Worm (Caenorhabditis elegans) whole organism, L1 larva: Measurements from ENCODE around the gene T23B12.6.

ENCODE experiments used
- fkh-10 ChIP-seq: sonication (generic microtip); optimal IDR thresholded peaks from 2 replicates; lab custom pipeline; 2017; ENCODE audit warnings: missing biosample characterization, missing genetic modification reagents, missing genetic modification characterization
- hpl-2 ChIP-seq: fragments of 150-350 bp; optimal IDR thresholded peaks from 2 replicates; lab custom pipeline; 2014; ENCODE audit warnings: missing biosample characterization, missing genetic modification reagents, missing genetic modification characterization
- zag-1 ChIP-seq: fragments of 150-350 bp; optimal IDR thresholded peaks from 2 replicates; lab custom pipeline; 2014; ENCODE audit warnings: missing biosample characterization, missing genetic modification characterization

DNA sequence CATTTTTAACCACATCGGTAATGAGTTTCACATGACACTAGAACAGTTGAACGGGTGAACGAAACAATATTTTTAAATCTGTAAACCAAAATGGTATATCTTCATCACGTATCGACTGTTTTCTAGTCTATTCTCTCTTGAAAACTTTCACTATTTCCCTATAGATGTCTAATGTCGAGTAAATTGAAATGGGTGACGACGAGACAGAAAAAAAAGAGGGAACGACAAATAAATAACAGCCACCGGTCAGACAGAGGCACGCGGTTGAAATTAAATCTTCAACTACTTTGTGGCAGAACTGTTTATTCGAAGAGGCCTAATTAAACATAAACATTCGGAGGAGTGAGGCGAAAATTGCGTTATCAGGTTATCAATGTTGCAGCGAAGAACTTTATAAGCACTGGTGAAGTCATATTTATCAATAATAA, 25.8 kb downstream of the T23B12.6 start:
- TF ChIP-seq hpl-2 (GFP tag; lab: Kevin White, UChicago) (no peak), fkh-10 (GFP tag; lab: Kevin White, UChicago) (no peak), zag-1 (no peak)
